Fruit fly (Drosophila melanogaster) whole organism, embryonic: Measurements from ENCODE around the gene CG5446.

Experiments
- Aef1 ChIP-seq: fragments of 200-800 bp; sonication (Bioruptor generic); IDR thresholded peaks from 3 replicates; pipeline ENCODE4 v1.3.6; 2022; ENCODE audit warnings: missing biosample characterization, missing genetic modification characterization
- Awh ChIP-seq: fragments of 200-800 bp; sonication (Bioruptor generic); IDR thresholded peaks from 2 replicates; pipeline ENCODE4, ENCODE4 v1.3.6; 2022; ENCODE audit warnings: missing biosample characterization, missing genetic modification characterization
- B-H1 ChIP-seq: fragments of 200-800 bp; sonication (Bioruptor generic); IDR thresholded peaks from 3 replicates; pipeline ENCODE4 v1.3.6; 2022; ENCODE audit warnings: missing biosample characterization, missing genetic modification characterization
- B-H2 ChIP-seq: fragments of 200-800 bp; sonication (Bioruptor generic); optimal IDR thresholded peaks from 2 replicates; lab custom pipeline; 2018; ENCODE audit warnings: missing biosample characterization, mild to moderate bottlenecking, missing genetic modification characterization
- CG12104 ChIP-seq: fragments of 200-800 bp; sonication (Bioruptor generic); optimal IDR thresholded peaks from 3 replicates; lab custom pipeline; 2016; ENCODE audit warnings: missing biosample characterization, missing genetic modification characterization
- CG1233 ChIP-seq: fragments of 200-800 bp; sonication (Bioruptor generic); optimal IDR thresholded peaks from 4 replicates; lab custom pipeline; 2018; ENCODE audit warnings: missing biosample characterization, mild to moderate bottlenecking, missing genetic modification characterization
- CG13894 ChIP-seq: fragments of 200-800 bp; sonication (Bioruptor generic); optimal IDR thresholded peaks from 3 replicates; lab custom pipeline; 2018; ENCODE audit warnings: missing biosample characterization, mild to moderate bottlenecking, missing genetic modification characterization, moderate library complexity
- CG14050 ChIP-seq: fragments of 200-800 bp; sonication (Bioruptor generic); IDR thresholded peaks from 3 replicates; pipeline ENCODE4 v1.3.6; 2022; ENCODE audit warnings: missing biosample characterization, missing genetic modification characterization
- CG15011 ChIP-seq: fragments of 200-800 bp; sonication (Bioruptor generic); optimal IDR thresholded peaks from 3 replicates; lab custom pipeline; 2018; ENCODE audit warnings: missing biosample characterization, mild to moderate bottlenecking, missing genetic modification characterization
- CG17361 ChIP-seq: fragments of 200-800 bp; sonication (Bioruptor generic); IDR thresholded peaks from 3 replicates; pipeline ENCODE4 v1.3.6; 2022; ENCODE audit warnings: missing biosample characterization, missing genetic modification characterization
- CG17612 ChIP-seq: fragments of 200-800 bp; sonication (Bioruptor generic); IDR thresholded peaks from 2 replicates; pipeline ENCODE4 v1.3.6; 2022; ENCODE audit warnings: missing biosample characterization, missing genetic modification characterization
- CG17802 ChIP-seq: fragments of 200-800 bp; sonication (Bioruptor generic); optimal IDR thresholded peaks from 2 replicates; lab custom pipeline; 2018; ENCODE audit warnings: missing biosample characterization, mild to moderate bottlenecking, missing genetic modification characterization, moderate library complexity
- CG18764 ChIP-seq: fragments of 200-800 bp; sonication (Bioruptor generic); optimal IDR thresholded peaks from 3 replicates; lab custom pipeline; 2016; ENCODE audit warnings: missing biosample characterization, missing genetic modification characterization
- CG30020 ChIP-seq: fragments of 200-800 bp; optimal IDR thresholded peaks from 2 replicates; lab custom pipeline; 2019; ENCODE audit warnings: missing biosample characterization, mild to moderate bottlenecking, missing genetic modification characterization, moderate library complexity
- CG34376 ChIP-seq: fragments of 200-800 bp; sonication (Bioruptor generic); optimal IDR thresholded peaks from 2 replicates; lab custom pipeline; 2018; ENCODE audit warnings: missing biosample characterization, mild to moderate bottlenecking, missing genetic modification characterization
- CG42726 ChIP-seq: fragments of 200-800 bp; sonication (Bioruptor generic); IDR thresholded peaks from 2 replicates; pipeline ENCODE4 v1.3.6; 2022; ENCODE audit warnings: missing biosample characterization, missing genetic modification characterization; ENCODE audit not compliant: partially characterized antibody
- CG4730 ChIP-seq: fragments of 200-800 bp; sonication (Bioruptor generic); IDR thresholded peaks from 2 replicates; pipeline ENCODE4 v1.3.6; 2022; ENCODE audit warnings: missing biosample characterization, missing genetic modification characterization
- CG6683 ChIP-seq: fragments of 200-800 bp; sonication (Bioruptor generic); optimal IDR thresholded peaks from 2 replicates; lab custom pipeline; 2017; ENCODE audit warnings: missing biosample characterization, mild to moderate bottlenecking, missing genetic modification characterization, missing genetic modification reagents
- CG7271 ChIP-seq: fragments of 200-800 bp; sonication (Bioruptor generic); optimal IDR thresholded peaks from 2 replicates; lab custom pipeline; 2018; ENCODE audit warnings: missing biosample characterization, mild to moderate bottlenecking, missing genetic modification characterization, moderate library complexity
- CG8281 ChIP-seq: fragments of 200-800 bp; sonication (Bioruptor generic); optimal IDR thresholded peaks from 2 replicates; lab custom pipeline; 2018; ENCODE audit warnings: missing biosample characterization, mild to moderate bottlenecking, missing genetic modification characterization, moderate library complexity
- CG8290 ChIP-seq, 3 experiments: fragments of 200-800 bp; sonication (Bioruptor generic); optimal IDR thresholded peaks; 2 replicates each; lab custom pipeline; 2016 to 2019; ENCODE audit warnings: missing biosample characterization in 3 of 3, missing genetic modification characterization in 3 of 3, mild to moderate bottlenecking in 2 of 3, moderate library complexity in 1 of 3
- CG8478 ChIP-seq: fragments of >200 bp; optimal IDR thresholded peaks from 2 replicates; lab custom pipeline; 2018
- CHES-1-like ChIP-seq: fragments of 200-800 bp; sonication (Bioruptor generic); optimal IDR thresholded peaks from 2 replicates; lab custom pipeline; 2016; ENCODE audit warnings: missing biosample characterization, missing genetic modification characterization
- CrebB ChIP-seq: fragments of 200-800 bp; sonication (Bioruptor generic); optimal IDR thresholded peaks from 3 replicates; lab custom pipeline; 2018; ENCODE audit warnings: missing biosample characterization, mild to moderate bottlenecking, missing genetic modification characterization
- Ets65A ChIP-seq: fragments of 200-800 bp; sonication (Bioruptor generic); peaks from one replicate; lab custom pipeline; 2016; ENCODE audit warnings: missing biosample characterization, missing genetic modification characterization
- H2.0 ChIP-seq: fragments of 200-800 bp; sonication (Bioruptor generic); IDR thresholded peaks from 2 replicates; pipeline ENCODE4 v1.3.6; 2022; ENCODE audit warnings: missing biosample characterization, missing genetic modification characterization
- Hr39 ChIP-seq: fragments of >200 bp; optimal IDR thresholded peaks from 2 replicates; lab custom pipeline; 2017
- PHDP ChIP-seq: fragments of 200-800 bp; sonication (Bioruptor generic); optimal IDR thresholded peaks from 3 replicates; lab custom pipeline; 2018; ENCODE audit warnings: missing biosample characterization, mild to moderate bottlenecking, missing genetic modification characterization, moderate library complexity
- Ravus ChIP-seq: fragments of 200-800 bp; sonication (Bioruptor generic); IDR thresholded peaks from 2 replicates; pipeline ENCODE4 v1.3.6; 2022; ENCODE audit warnings: missing biosample characterization, missing genetic modification characterization
- btn ChIP-seq: fragments of 200-800 bp; sonication (Bioruptor generic); optimal IDR thresholded peaks from 2 replicates; lab custom pipeline; 2016; ENCODE audit warnings: missing biosample characterization, missing genetic modification characterization
- chinmo ChIP-seq: fragments of 200-800 bp; sonication (Bioruptor generic); IDR thresholded peaks from 4 replicates; pipeline ENCODE4 v1.3.6; 2022; ENCODE audit warnings: missing biosample characterization, missing genetic modification characterization; ENCODE audit not compliant: partially characterized antibody
- crp ChIP-seq, 2 experiments: fragments of 200-800 bp; sonication (Bioruptor generic); optimal IDR thresholded peaks; 2 replicates in 1 of 2; 3 replicates in 1 of 2; lab custom pipeline; 2017; ENCODE audit warnings: missing biosample characterization in 2 of 2, missing genetic modification characterization in 2 of 2, mild to moderate bottlenecking in 1 of 2, moderate library complexity in 1 of 2
- da ChIP-seq: fragments of 200-800 bp; sonication (Bioruptor generic); optimal IDR thresholded peaks from 2 replicates; lab custom pipeline; 2016; ENCODE audit warnings: missing biosample characterization, missing genetic modification characterization
- dimm ChIP-seq: fragments of 200-800 bp; sonication (Bioruptor generic); IDR thresholded peaks from 2 replicates; pipeline ENCODE4 v1.3.6; 2022; ENCODE audit warnings: missing biosample characterization, missing genetic modification characterization
- dm ChIP-seq: fragments of 200-800 bp; sonication (Bioruptor generic); optimal IDR thresholded peaks from 3 replicates; lab custom pipeline; 2016; ENCODE audit warnings: missing biosample characterization, missing genetic modification characterization
- eve ChIP-seq, 2 experiments: fragments of >200 bp; optimal IDR thresholded peaks; 2 replicates each; lab custom pipeline; 2017; ENCODE audit warnings: missing biosample characterization in 2 of 2, missing genetic modification characterization in 2 of 2
- gem ChIP-seq: fragments of 200-800 bp; sonication (Bioruptor generic); optimal IDR thresholded peaks from 2 replicates; lab custom pipeline; 2019; ENCODE audit warnings: missing biosample characterization, mild to moderate bottlenecking, missing genetic modification characterization, moderate library complexity
- gfzf ChIP-seq: fragments of 200-800 bp; sonication (Bioruptor generic); optimal IDR thresholded peaks from 2 replicates; lab custom pipeline; 2016; ENCODE audit warnings: missing biosample characterization, mild to moderate bottlenecking, missing genetic modification characterization, moderate library complexity
- h ChIP-seq: fragments of >200 bp; optimal IDR thresholded peaks from 2 replicates; lab custom pipeline; 2017
- kah ChIP-seq: fragments of 200-800 bp; sonication (Bioruptor generic); optimal IDR thresholded peaks from 2 replicates; lab custom pipeline; 2018; ENCODE audit warnings: missing biosample characterization, mild to moderate bottlenecking, missing genetic modification characterization
- nom ChIP-seq: fragments of 200-800 bp; sonication (Bioruptor generic); optimal IDR thresholded peaks from 2 replicates; lab custom pipeline; 2017; ENCODE audit warnings: missing biosample characterization, missing genetic modification characterization, mild to moderate bottlenecking, moderate library complexity, missing genetic modification reagents
- oc ChIP-seq: fragments of 200-800 bp; sonication (Bioruptor generic); optimal IDR thresholded peaks from 2 replicates; lab custom pipeline; 2018; ENCODE audit warnings: missing biosample characterization, mild to moderate bottlenecking, missing genetic modification characterization, moderate library complexity
- p53 ChIP-seq: fragments of 200-800 bp; sonication (Bioruptor generic); optimal IDR thresholded peaks from 2 replicates; lab custom pipeline; 2016; ENCODE audit warnings: missing biosample characterization, missing genetic modification characterization
- run ChIP-seq: fragments of 200-800 bp; sonication (Bioruptor generic); optimal IDR thresholded peaks from 3 replicates; lab custom pipeline; 2018; ENCODE audit warnings: missing biosample characterization, mild to moderate bottlenecking, missing genetic modification characterization
- seq ChIP-seq: fragments of 200-800 bp; sonication (Bioruptor generic); IDR thresholded peaks from 2 replicates; pipeline ENCODE4 v1.3.6; 2022; ENCODE audit warnings: missing biosample characterization, missing genetic modification characterization
- unc-4 ChIP-seq: fragments of 200-800 bp; sonication (Bioruptor generic); IDR thresholded peaks from 2 replicates; pipeline ENCODE4 v1.3.6; 2022; ENCODE audit warnings: missing biosample characterization, missing genetic modification characterization; ENCODE audit not compliant: partially characterized antibody
- vfl ChIP-seq: fragments of 200-800 bp; sonication (Bioruptor generic); optimal IDR thresholded peaks from 2 replicates; lab custom pipeline; 2016; ENCODE audit warnings: missing biosample characterization, missing genetic modification characterization
- zen ChIP-seq: fragments of 200-800 bp; sonication (Bioruptor generic); optimal IDR thresholded peaks from 3 replicates; lab custom pipeline; 2018; ENCODE audit warnings: missing biosample characterization, mild to moderate bottlenecking, missing genetic modification characterization, moderate library complexity
- zfh1 ChIP-seq: fragments of 200-800 bp; sonication (Bioruptor generic); IDR thresholded peaks from 3 replicates; pipeline ENCODE4 v1.3.6; 2022; ENCODE audit warnings: missing biosample characterization, missing genetic modification characterization

Gene CG5446

dm6 chr2L:12433712-12434534 is 6.4 kb upstream of the CG5446 start, which contains the start of gene eRF3 (continued):
- TF ChIP-seq Hr39 (lab: Kevin White, UChicago) (no peak), CG13894 (tag; lab: Kevin White, UChicago) (peak; percentile 70), crp (GFP tag; optimal IDR thresholded peaks at IDR 0.05; lab: Kevin White, UChicago) (no peak), CG8281 (peak; percentile 45), CG14050 (no peak; the same call in 2 of the 3 replicates), CG17802 (tag; lab: Kevin White, UChicago) (no peak), btn (no peak), dm (GFP tag; lab: Kevin White, UChicago) (peak; percentile 81), seq (GFP tag; lab: Robert Waterston, UW) (peak; percentile 21; the same call in 1 of the 2 replicates), CG4730 (GFP tag; lab: Robert Waterston, UW) (peak; percentile 65), PHDP (peak; percentile 78), nom (GFP tag; lab: Kevin White, UChicago) (peak; percentile 29), eve (GFP tag; optimal IDR thresholded peaks at IDR 0.05; lab: Kevin White, UChicago) (no peak), H2.0 (peak; percentile 69), CG8290 (GFP tag; optimal IDR thresholded peaks at IDR 0.05; lab: Kevin White, UChicago) (peak; percentile 8), CG8290 (tag; optimal IDR thresholded peaks at IDR 0.05; lab: Kevin White, UChicago) (peak in 1 of 2 experiments; percentile 64), CG8478 (no peak), Awh (GFP tag; lab: Robert Waterston, UW) (no peak; the same call in 1 of the 2 replicates), run (tag; lab: Kevin White, UChicago) (no peak), CG12104 (GFP tag; lab: Kevin White, UChicago) (peak; percentile 85), h (lab: Kevin White, UChicago) (no peak), B-H1 (GFP tag; lab: Robert Waterston, UW) (0 out of 3 replicates have a peak, but pooled peaks have one; percentile 51), zfh1 (GFP tag; lab: Robert Waterston, UW) (peak; percentile 23; the same call in 1 of the 3 replicates), Ets65A (peak; percentile 24), oc (peak; percentile 48), B-H2 (GFP tag; lab: Kevin White, UChicago) (peak; percentile 81), CG17612 (GFP tag; lab: Robert Waterston, UW) (0 out of 2 replicates have a peak, but pooled peaks have one; percentile 13), kah (GFP tag; lab: Kevin White, UChicago) (no peak), CG6683 (peak; percentile 64), gem (tag; lab: Kevin White, UChicago) (peak; percentile 95), CG34376 (GFP tag; lab: Kevin White, UChicago) (no peak), dimm (GFP tag; lab: Robert Waterston, UW) (no peak; the same call in 1 of the 2 replicates), CG17361 (GFP tag; lab: Robert Waterston, UW) (peak; percentile 96), CHES-1-like (no peak), gfzf (GFP tag; lab: Kevin White, UChicago) (no peak), CG42726 (GFP tag; lab: Robert Waterston, UW) (no peak), Ravus (GFP tag; lab: Robert Waterston, UW) (peak; percentile 27), da (GFP tag; lab: Kevin White, UChicago) (no peak), vfl (GFP tag; lab: Kevin White, UChicago) (no peak), CG15011 (GFP tag; lab: Kevin White, UChicago) (peak; percentile 20), unc-4 (GFP tag; lab: Robert Waterston, UW) (0 out of 2 replicates have a peak, but pooled peaks have one; percentile 15), CG30020 (tag; lab: Kevin White, UChicago) (peak; percentile 92), CG7271 (tag; lab: Kevin White, UChicago) (no peak), chinmo (GFP tag; lab: Robert Waterston, UW) (peak; percentile 80; the same call in 1 of the 4 replicates), CrebB (no peak), zen (tag; lab: Kevin White, UChicago) (peak; percentile 69), CG18764 (GFP tag; lab: Kevin White, UChicago) (peak; percentile 97), CG1233 (GFP tag; lab: Kevin White, UChicago) (peak; percentile 73), Aef1 (GFP tag; lab: Robert Waterston, UW) (peak; percentile 67), p53 (GFP tag; lab: Kevin White, UChicago) (no peak)
